Fruit fly (Drosophila melanogaster): ENCODE measurements around the gene CG1316.

CG1316 gene

dm6 chr3L:4242428-4242827 lies 41.2 kb upstream of the CG1316 start, which contains the start of gene pav (continued):
- TF ChIP-seq pdm3 (GFP tag; optimal IDR thresholded peaks at IDR 0.05) (no peak), Sox15 (GFP tag; optimal IDR thresholded peaks at IDR 0.05) (no peak), cyc (GFP tag; optimal IDR thresholded peaks at IDR 0.05) (no peak), vri (GFP tag; optimal IDR thresholded peaks at IDR 0.05) (no peak), Blimp-1 (GFP tag; optimal IDR thresholded peaks at IDR 0.05) (no peak), CG1621 (tag; optimal IDR thresholded peaks at IDR 0.05) (no peak), CG10631 (GFP tag; optimal IDR thresholded peaks at IDR 0.05) (no peak), Eip78C (GFP tag) (no peak), lz (GFP tag; optimal IDR thresholded peaks at IDR 0.05) (peak; percentile 13), CG31627 (GFP tag; optimal IDR thresholded peaks at IDR 0.05) (no peak), Hr39 (GFP tag; optimal IDR thresholded peaks at IDR 0.05) (no peak), acj6 (GFP tag; optimal IDR thresholded peaks at IDR 0.05) (no peak), Eip75B (GFP tag; optimal IDR thresholded peaks at IDR 0.05) (no peak), Hr38 (GFP tag; optimal IDR thresholded peaks at IDR 0.05) (no peak), CG8632 (GFP tag; optimal IDR thresholded peaks at IDR 0.05) (no peak), CG34406 (GFP tag; optimal IDR thresholded peaks at IDR 0.05) (no peak), net (GFP tag; optimal IDR thresholded peaks at IDR 0.05) (no peak), CG11762 (GFP tag; optimal IDR thresholded peaks at IDR 0.05; ENCODE audit: insufficient read depth) (no peak), topi (GFP tag; optimal IDR thresholded peaks at IDR 0.05) (no peak), Ets96B (tag; optimal IDR thresholded peaks at IDR 0.05) (no peak), OdsH (GFP tag; optimal IDR thresholded peaks at IDR 0.05) (no peak), spab (GFP tag; optimal IDR thresholded peaks at IDR 0.05) (no peak), Lpt (GFP tag; optimal IDR thresholded peaks at IDR 0.05) (no peak), CG6808 (GFP tag; optimal IDR thresholded peaks at IDR 0.05) (no peak), CG6854 (GFP tag; optimal IDR thresholded peaks at IDR 0.05) (no peak), svp (GFP tag) (no peak), Sox14 (GFP tag; optimal IDR thresholded peaks at IDR 0.05) (no peak)

dm6 chr3L:4252121-4252861 lies 31.4 kb upstream of the CG1316 start:
- TF ChIP-seq fd59A (GFP tag; optimal IDR thresholded peaks at IDR 0.05) (no peak), Eip75B (GFP tag; optimal IDR thresholded peaks at IDR 0.05) (no peak), dac (GFP tag; optimal IDR thresholded peaks at IDR 0.05) (no peak), Lpt (GFP tag; optimal IDR thresholded peaks at IDR 0.05) (no peak), esn (GFP tag; optimal IDR thresholded peaks at IDR 0.05) (peak; percentile 33), Ets21C (GFP tag; optimal IDR thresholded peaks at IDR 0.05) (no peak), vri (GFP tag; optimal IDR thresholded peaks at IDR 0.05) (no peak), CG6808 (GFP tag; optimal IDR thresholded peaks at IDR 0.05) (no peak), cyc (GFP tag; optimal IDR thresholded peaks at IDR 0.05) (no peak), CG6163 (GFP tag; IDR thresholded peaks at IDR 0.05) (peak; percentile 53), dsx (GFP tag; optimal IDR thresholded peaks at IDR 0.05; ENCODE audit: poor library complexity, severe bottlenecking) (peak; percentile 25), CG10669 (GFP tag; optimal IDR thresholded peaks at IDR 0.05) (no peak)

dm6 chr3L:4252862-4253610 lies 30.6 kb upstream of the CG1316 start:
- TF ChIP-seq CG8319 (GFP tag; optimal IDR thresholded peaks at IDR 0.05) (peak; percentile 21), CG6276 (GFP tag; optimal IDR thresholded peaks at IDR 0.05) (no peak), CG1621 (tag; optimal IDR thresholded peaks at IDR 0.05) (no peak), CG32006 (GFP tag; optimal IDR thresholded peaks at IDR 0.05) (peak; percentile 33), vri (GFP tag; optimal IDR thresholded peaks at IDR 0.05) (peak; percentile 69), net (GFP tag; optimal IDR thresholded peaks at IDR 0.05) (peak; percentile 30), Eip93F (GFP tag; optimal IDR thresholded peaks at IDR 0.05) (no peak), Gug (GFP tag; IDR thresholded peaks at IDR 0.05) (no peak), CG6163 (GFP tag; IDR thresholded peaks at IDR 0.05) (peak; percentile 33; the same call in 1 of the 3 replicates), esn (GFP tag; optimal IDR thresholded peaks at IDR 0.05) (no peak), CG10631 (GFP tag; optimal IDR thresholded peaks at IDR 0.05) (peak; percentile 30), Hr39 (GFP tag; optimal IDR thresholded peaks at IDR 0.05) (peak; percentile 23), CG11762 (GFP tag; optimal IDR thresholded peaks at IDR 0.05; ENCODE audit: insufficient read depth) (no peak), Sox14 (GFP tag; optimal IDR thresholded peaks at IDR 0.05) (peak; percentile 53), CG6792 (GFP tag; optimal IDR thresholded peaks at IDR 0.05) (peak; percentile 50), cyc (GFP tag; optimal IDR thresholded peaks at IDR 0.05) (no peak), spab (GFP tag; optimal IDR thresholded peaks at IDR 0.05) (peak; percentile 16), CG9139 (GFP tag; optimal IDR thresholded peaks at IDR 0.05) (no peak), acj6 (GFP tag; optimal IDR thresholded peaks at IDR 0.05) (peak; percentile 9), svp (GFP tag) (peak; percentile 95), eg (GFP tag; IDR thresholded peaks at IDR 0.05) (no peak), Sox15 (GFP tag; optimal IDR thresholded peaks at IDR 0.05) (no peak), Hr38 (GFP tag; optimal IDR thresholded peaks at IDR 0.05) (no peak), Ets21C (GFP tag; optimal IDR thresholded peaks at IDR 0.05) (peak; percentile 9), CG15336 (GFP tag; IDR thresholded peaks at IDR 0.05) (no peak), CG6808 (GFP tag; optimal IDR thresholded peaks at IDR 0.05) (no peak), fd59A (GFP tag; optimal IDR thresholded peaks at IDR 0.05) (peak; percentile 25), Ets96B (tag; optimal IDR thresholded peaks at IDR 0.05) (peak; percentile 0)

All from whole organism, prepupa.